Worm (Caenorhabditis elegans) whole organism, L4 larva: ENCODE data around the gene pak-2.

ENCODE experiments used
- F10B5.3 ChIP-seq: sonication (generic microtip); optimal IDR thresholded peaks from 2 replicates; lab custom pipeline; 2016; ENCODE audit warnings: mild to moderate bottlenecking, missing genetic modification characterization, missing compliant biosample characterization
- R02D3.7 ChIP-seq: fragments of 150-350 bp; sonication (generic microtip); optimal IDR thresholded peaks from 3 replicates; lab custom pipeline; 2014; ENCODE audit warnings: missing biosample characterization, missing genetic modification characterization
- T20F7.1 ChIP-seq: fragments of 200-800 bp; sonication (Bioruptor generic); optimal IDR thresholded peaks from 2 replicates; lab custom pipeline; 2018; ENCODE audit warnings: mild to moderate bottlenecking, missing genetic modification characterization, missing compliant biosample characterization
- T26A8.4 ChIP-seq: fragments of 200-800 bp; sonication (Bioruptor generic); IDR thresholded peaks from 2 replicates; pipeline ENCODE4 v1.3.6; 2022; ENCODE audit warnings: missing genetic modification characterization, missing compliant biosample characterization
- Y75B8A.6 ChIP-seq: fragments of 200-800 bp; sonication (Bioruptor generic); IDR thresholded peaks from 2 replicates; pipeline ENCODE4 v1.3.6; 2022; ENCODE audit warnings: missing genetic modification reagents, missing genetic modification characterization, missing compliant biosample characterization
- ZK337.2 ChIP-seq: fragments of 200-800 bp; sonication (Bioruptor generic); IDR thresholded peaks from 2 replicates; pipeline ENCODE4 v1.3.6; 2022; ENCODE audit warnings: missing genetic modification reagents, missing genetic modification characterization, missing compliant biosample characterization
- ZK546.5 ChIP-seq, 2 experiments: sonication (generic microtip); optimal IDR thresholded peaks; 2 replicates each; lab custom pipeline; 2017; ENCODE audit warnings: missing biosample characterization in 2 of 2, missing genetic modification characterization in 2 of 2
- aly-2 ChIP-seq: sonication (generic microtip); optimal IDR thresholded peaks from 2 replicates; lab custom pipeline; 2018; ENCODE audit warnings: missing biosample characterization, missing genetic modification characterization
- ama-1 ChIP-seq: fragments of 150-350 bp; optimal IDR thresholded peaks from 2 replicates; lab custom pipeline; 2014; ENCODE audit warnings: inconsistent platforms, mixed read lengths
- arid-1 ChIP-seq: fragments of 200-800 bp; sonication (Bioruptor generic); conservative IDR thresholded peaks from 2 replicates; pipeline ENCODE4 v1.3.6; 2022; ENCODE audit warnings: missing genetic modification reagents, missing genetic modification characterization, missing compliant biosample characterization
- attf-4 ChIP-seq: sonication (generic microtip); optimal IDR thresholded peaks from 3 replicates; lab custom pipeline; 2017; ENCODE audit warnings: missing biosample characterization, missing genetic modification characterization
- ceh-20 ChIP-seq: fragments of 200-800 bp; sonication (Bioruptor generic); IDR thresholded peaks from 2 replicates; pipeline ENCODE4 v1.3.6; 2022; ENCODE audit warnings: missing genetic modification reagents, missing genetic modification characterization, missing compliant biosample characterization
- ceh-32 ChIP-seq: sonication (generic microtip); optimal IDR thresholded peaks from 2 replicates; lab custom pipeline; 2016; ENCODE audit warnings: mild to moderate bottlenecking, missing genetic modification characterization, missing compliant biosample characterization; ENCODE audit not compliant: poor library complexity
- ces-1 ChIP-seq: fragments of 150-350 bp; sonication (generic microtip); optimal IDR thresholded peaks from 4 replicates; lab custom pipeline; 2014; ENCODE audit warnings: missing biosample characterization, missing genetic modification reagents, missing genetic modification characterization
- daf-16 ChIP-seq, 3 experiments: sonication (generic microtip); optimal IDR thresholded peaks; 2 replicates each; lab custom pipeline; 2016 to 2017; ENCODE audit warnings: missing genetic modification characterization in 3 of 3, missing genetic modification reagents in 3 of 3, mild to moderate bottlenecking in 2 of 3, missing compliant biosample characterization in 2 of 3, missing biosample characterization in 1 of 3, moderate library complexity in 1 of 3
- daf-19 ChIP-seq: fragments of 200-800 bp; sonication (Bioruptor generic); conservative IDR thresholded peaks from 2 replicates; pipeline ENCODE4 v1.3.6; 2022; ENCODE audit warnings: missing genetic modification characterization, missing compliant biosample characterization
- dpl-1 ChIP-seq: fragments of 150-350 bp; optimal IDR thresholded peaks from 2 replicates; lab custom pipeline; 2014; ENCODE audit warnings: missing biosample characterization, missing genetic modification reagents, missing genetic modification characterization
- duxl-1 ChIP-seq: sonication (generic microtip); optimal IDR thresholded peaks from 2 replicates; lab custom pipeline; 2016; ENCODE audit warnings: mild to moderate bottlenecking, missing genetic modification characterization, moderate library complexity, missing compliant biosample characterization; ENCODE audit not compliant: poor library complexity
- dve-1 ChIP-seq: sonication (generic microtip); optimal IDR thresholded peaks from 2 replicates; lab custom pipeline; 2017; ENCODE audit warnings: antibody characterized with exemption, mild to moderate bottlenecking, missing genetic modification characterization, missing compliant biosample characterization; ENCODE audit not compliant: insufficient read depth
- fkh-10 ChIP-seq: fragments of 150-350 bp; optimal IDR thresholded peaks from 2 replicates; lab custom pipeline; 2014; ENCODE audit warnings: missing biosample characterization, missing genetic modification reagents, missing genetic modification characterization
- fos-1 ChIP-seq: fragments of 150-350 bp; optimal IDR thresholded peaks from 2 replicates; lab custom pipeline; 2014; ENCODE audit warnings: missing biosample characterization, missing genetic modification characterization
- hlh-30 ChIP-seq: sonication (generic microtip); optimal IDR thresholded peaks from 2 replicates; lab custom pipeline; 2017; ENCODE audit warnings: antibody characterized with exemption, mild to moderate bottlenecking, missing genetic modification characterization, missing compliant biosample characterization; ENCODE audit not compliant: insufficient read depth
- jun-1 ChIP-seq: fragments of 150-350 bp; optimal IDR thresholded peaks from 2 replicates; lab custom pipeline; 2014; ENCODE audit warnings: missing biosample characterization, missing genetic modification reagents, missing genetic modification characterization
- lin-1 ChIP-seq: fragments of 200-800 bp; sonication (Bioruptor generic); IDR thresholded peaks from 2 replicates; pipeline ENCODE4 v1.3.6; 2022; ENCODE audit warnings: missing genetic modification reagents, missing genetic modification characterization, missing compliant biosample characterization
- lin-15B ChIP-seq: fragments of 150-350 bp; sonication (generic microtip); optimal IDR thresholded peaks from 3 replicates; lab custom pipeline; 2014; ENCODE audit warnings: missing biosample characterization, missing genetic modification characterization
- lin-39 ChIP-seq: fragments of 150-350 bp; optimal IDR thresholded peaks from 2 replicates; lab custom pipeline; 2014; ENCODE audit warnings: missing biosample characterization, missing genetic modification reagents, missing genetic modification characterization
- lir-3 ChIP-seq: sonication (generic microtip); optimal IDR thresholded peaks from 2 replicates; lab custom pipeline; 2016; ENCODE audit warnings: mild to moderate bottlenecking, missing genetic modification characterization, missing compliant biosample characterization
- madf-5 ChIP-seq, 2 experiments: fragments of 200-800 bp; sonication (Bioruptor generic); IDR thresholded peaks; 2 replicates each; pipeline ENCODE4 v1.3.6; 2022; ENCODE audit warnings: missing compliant biosample characterization in 2 of 2, missing genetic modification characterization in 2 of 2
- mdl-1 ChIP-seq, 2 experiments: fragments of 150-350 bp in 1 of 2; sonication (generic microtip) in 1 of 2; optimal IDR thresholded peaks; 2 replicates each; lab custom pipeline; 2014 to 2017; ENCODE audit warnings: missing biosample characterization in 2 of 2, missing genetic modification characterization in 2 of 2
- mes-2 ChIP-seq: sonication (generic microtip); optimal IDR thresholded peaks from 2 replicates; lab custom pipeline; 2016; ENCODE audit warnings: missing genotype, mild to moderate bottlenecking, missing genetic modification characterization, missing compliant biosample characterization; ENCODE audit not compliant: poor library complexity, severe bottlenecking
- mxl-2 ChIP-seq: fragments of 200-800 bp; sonication (Bioruptor generic); conservative IDR thresholded peaks from 2 replicates; pipeline ENCODE4 v1.3.6; 2022; ENCODE audit warnings: missing genetic modification reagents, missing genetic modification characterization, missing compliant biosample characterization
- mxl-3 ChIP-seq: fragments of 200-800 bp; sonication (Bioruptor generic); optimal IDR thresholded peaks from 2 replicates; lab custom pipeline; 2018; ENCODE audit warnings: mild to moderate bottlenecking, missing genetic modification characterization, missing compliant biosample characterization
- nhr-10 ChIP-seq: fragments of 150-350 bp; optimal IDR thresholded peaks from 2 replicates; lab custom pipeline; 2014; ENCODE audit warnings: missing biosample characterization, missing genetic modification characterization
- nhr-11 ChIP-seq: fragments of 150-350 bp; optimal IDR thresholded peaks from 2 replicates; lab custom pipeline; 2014; ENCODE audit warnings: missing biosample characterization, missing genetic modification characterization
- nhr-25 ChIP-seq: sonication (generic microtip); optimal IDR thresholded peaks from 2 replicates; lab custom pipeline; 2017; ENCODE audit warnings: missing genetic modification characterization, mild to moderate bottlenecking, missing compliant biosample characterization, antibody characterized with exemption, moderate library complexity, borderline replicate concordance; ENCODE audit not compliant: insufficient read depth
- nhr-28 ChIP-seq: fragments of 150-350 bp; optimal IDR thresholded peaks from 2 replicates; lab custom pipeline; 2014; ENCODE audit warnings: missing biosample characterization, missing genetic modification characterization
- nhr-41 ChIP-seq: fragments of 200-800 bp; sonication (Bioruptor generic); IDR thresholded peaks from 2 replicates; pipeline ENCODE4 v1.3.6; 2022; ENCODE audit warnings: missing genetic modification reagents, missing genetic modification characterization, missing compliant biosample characterization
- nhr-48 ChIP-seq: sonication (generic microtip); optimal IDR thresholded peaks from 2 replicates; lab custom pipeline; 2016; ENCODE audit warnings: mild to moderate bottlenecking, missing genetic modification characterization, missing compliant biosample characterization
- pha-4 ChIP-seq, 2 experiments: fragments of 150-350 bp in 1 of 2; fragments of 200-800 bp in 1 of 2; sonication (Bioruptor generic) in 1 of 2; IDR thresholded peaks in 1 of 2; optimal IDR thresholded peaks in 1 of 2; 2 replicates each; pipeline versions ENCODE4 v1.3.6 to Lab custom; 2014 to 2022; ENCODE audit warnings: missing genetic modification characterization in 2 of 2, missing genetic modification reagents in 2 of 2, missing biosample characterization in 1 of 2, missing compliant biosample characterization in 1 of 2
- pqm-1 ChIP-seq: sonication (generic microtip); optimal IDR thresholded peaks from 2 replicates; lab custom pipeline; 2017; ENCODE audit warnings: missing biosample characterization, missing genetic modification characterization
- rbr-2 ChIP-seq: sonication (generic microtip); optimal IDR thresholded peaks from 2 replicates; lab custom pipeline; 2016; ENCODE audit warnings: missing genotype, missing genetic modification characterization, missing compliant biosample characterization
- snpc-4 ChIP-seq: fragments of 150-350 bp; optimal IDR thresholded peaks from 2 replicates; lab custom pipeline; 2014; ENCODE audit warnings: missing biosample characterization, missing genetic modification characterization
- spr-3 ChIP-seq: fragments of 200-800 bp; sonication (Bioruptor generic); optimal IDR thresholded peaks from 2 replicates; lab custom pipeline; 2018; ENCODE audit warnings: mild to moderate bottlenecking, missing genetic modification characterization, missing compliant biosample characterization
- tag-97 ChIP-seq: fragments of 200-800 bp; sonication (Bioruptor generic); IDR thresholded peaks from 2 replicates; pipeline ENCODE4 v1.3.6; 2022; ENCODE audit warnings: missing genetic modification characterization, missing compliant biosample characterization
- tra-1 ChIP-seq: fragments of 200-800 bp; sonication (Bioruptor generic); IDR thresholded peaks from 2 replicates; pipeline ENCODE4 v1.3.6; 2022; ENCODE audit warnings: missing genetic modification reagents, missing genetic modification characterization, missing compliant biosample characterization
- unc-130 ChIP-seq: sonication (generic microtip); optimal IDR thresholded peaks from 2 replicates; lab custom pipeline; 2016; ENCODE audit warnings: missing genetic modification reagents, missing genetic modification characterization, missing compliant biosample characterization
- unc-39 ChIP-seq: sonication (generic microtip); optimal IDR thresholded peaks from 2 replicates; lab custom pipeline; 2017; ENCODE audit warnings: missing biosample characterization, missing genetic modification characterization
- unc-62 ChIP-seq, 3 experiments: fragments of 150-350 bp in 1 of 3; sonication (generic microtip); optimal IDR thresholded peaks in 2 of 3; peaks in 1 of 3; 1 replicate in 1 of 3; 2 replicates in 2 of 3; lab custom pipeline; 2014 to 2017; ENCODE audit warnings: missing biosample characterization in 3 of 3, missing genetic modification characterization in 3 of 3, missing genetic modification reagents in 3 of 3, missing genotype in 1 of 3
- zip-11 ChIP-seq: fragments of 200-800 bp; sonication (Bioruptor generic); IDR thresholded peaks from 2 replicates; pipeline ENCODE4 v1.3.6; 2022; ENCODE audit warnings: missing genetic modification characterization, missing compliant biosample characterization
- zip-2 ChIP-seq: fragments of 150-350 bp; optimal IDR thresholded peaks from 2 replicates; lab custom pipeline; 2014; ENCODE audit warnings: missing biosample characterization, missing genetic modification characterization

Gene pak-2

DNA sequence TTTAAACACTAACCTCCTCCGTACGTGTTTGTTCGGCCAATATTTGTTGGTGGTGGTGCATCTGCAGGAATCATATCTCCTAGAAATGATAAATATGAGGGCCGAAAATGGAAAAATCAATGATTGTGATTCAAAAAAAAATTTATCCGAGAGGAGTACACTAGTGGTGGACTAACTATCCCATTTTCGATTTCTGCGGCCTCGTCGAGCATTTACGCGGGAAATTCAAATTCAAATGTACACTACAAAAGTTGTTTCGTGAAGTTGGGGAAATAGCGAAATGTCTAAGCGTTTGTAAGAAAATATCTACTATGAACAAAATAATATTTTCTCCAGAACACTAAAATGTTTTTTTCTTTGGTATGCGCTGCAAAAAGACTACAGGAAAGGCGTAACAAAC is 9.9 kb downstream of the pak-2 start (continued):
- TF ChIP-seq rbr-2 (tag; lab: Kevin White, UChicago) (peak; percentile 39), unc-62 (GFP tag; optimal IDR thresholded peaks at IDR 0.05 in 1 of 2; lab: Kevin White, UChicago) (no peak), unc-62 (tag; optimal IDR thresholded peaks at IDR 0.05; lab: Kevin White, UChicago) (no peak), nhr-41 (no peak), spr-3 (GFP tag; lab: Kevin White, UChicago) (no peak), attf-4 (tag; lab: Kevin White, UChicago) (no peak), mes-2 (tag; lab: Kevin White, UChicago) (peak; percentile 97), unc-39 (tag; lab: Kevin White, UChicago) (no peak), jun-1 (no peak), tag-97 (GFP tag; lab: Robert Waterston, UW) (no peak), lir-3 (tag; lab: Kevin White, UChicago) (no peak), lin-15B (tag; lab: Kevin White, UChicago) (no peak), nhr-48 (no peak), zip-11 (GFP tag; lab: Robert Waterston, UW) (no peak), zip-2 (no peak), ces-1 (GFP tag; lab: Kevin White, UChicago) (no peak), mxl-3 (peak; percentile 6), fkh-10 (no peak), lin-39 (no peak), dve-1 (tag; lab: Kevin White, UChicago) (peak; percentile 42), daf-19 (no peak), mxl-2 (no peak), duxl-1 (tag; lab: Kevin White, UChicago) (peak; percentile 68), aly-2 (tag; lab: Kevin White, UChicago) (no peak), lin-1 (GFP tag; lab: Robert Waterston, UW) (no peak), arid-1 (no peak), snpc-4 (no peak), unc-130 (GFP tag; lab: Kevin White, UChicago) (peak; percentile 88), nhr-28 (tag; lab: Kevin White, UChicago) (peak; percentile 33), madf-5 (GFP tag; IDR thresholded peaks at IDR 0.05; lab: Robert Waterston, UW) (no peak), ZK546.5 (tag; optimal IDR thresholded peaks at IDR 0.05; lab: Kevin White, UChicago) (no peak), ZK337.2 (GFP tag; lab: Robert Waterston, UW) (0 out of 2 replicates have a peak, but pooled peaks have one; percentile 53), nhr-11 (tag; lab: Kevin White, UChicago) (no peak), hlh-30 (tag; lab: Kevin White, UChicago) (peak; percentile 14), fos-1 (no peak), pha-4 (GFP tag; IDR thresholded peaks at IDR 0.05; lab: Robert Waterston, UW) (no peak), pha-4 (tag; optimal IDR thresholded peaks at IDR 0.05; lab: Kevin White, UChicago) (no peak), nhr-25 (tag; lab: Kevin White, UChicago) (no peak), pqm-1 (tag; lab: Kevin White, UChicago) (no peak), ceh-20 (no peak), F10B5.3 (tag; lab: Kevin White, UChicago) (no peak), T20F7.1 (GFP tag; lab: Kevin White, UChicago) (peak; percentile 42), R02D3.7 (no peak), mdl-1 (tag; optimal IDR thresholded peaks at IDR 0.05; lab: Kevin White, UChicago) (no peak), Y75B8A.6 (GFP tag; lab: Robert Waterston, UW) (no peak), nhr-10 (tag; lab: Kevin White, UChicago) (no peak), daf-16 (GFP tag; optimal IDR thresholded peaks at IDR 0.05; lab: Kevin White, UChicago) (no peak), daf-16 (tag; optimal IDR thresholded peaks at IDR 0.05; lab: Kevin White, UChicago) (peak; percentile 29), dpl-1 (GFP tag; lab: Kevin White, UChicago) (peak; percentile 95), tra-1 (no peak), ceh-32 (no peak), ama-1 (lab: Kevin White, UChicago) (no peak), T26A8.4 (no peak)
